Worm (Caenorhabditis elegans): ENCODE results near the gene gpa-8.

Gene gpa-8

DNA sequence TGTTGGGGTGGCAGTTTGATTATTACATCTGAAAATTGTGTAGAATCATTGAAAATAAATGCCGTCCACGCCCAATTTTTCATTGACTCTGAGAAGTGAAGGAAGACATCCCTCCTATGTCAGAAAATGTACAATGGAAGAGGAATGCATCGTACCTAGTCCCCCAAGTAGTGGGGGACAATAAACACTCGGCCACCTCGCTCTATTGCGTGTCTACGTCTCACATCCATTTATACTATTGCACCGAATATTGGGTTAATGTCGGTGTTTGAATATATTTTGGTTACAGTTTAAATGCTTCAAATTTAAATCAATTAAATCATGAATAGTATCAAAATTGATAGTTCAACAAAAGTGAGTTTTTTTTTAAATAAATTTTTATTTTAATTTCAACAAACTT lies 9.4 kb upstream of the gpa-8 start, which contains the start of gene lin-25:
Gene lin-25, plus strand, starts transcription at position 290 of the 400 bp plus-strand sequence.
- TF ChIP-seq unc-42 (tag; optimal IDR thresholded peaks at IDR 0.05), result peak; percentile 50
- no peak for TF ChIP-seq nhr-232 (tag; optimal IDR thresholded peaks at IDR 0.05)
- TF ChIP-seq ceh-19 (GFP tag; optimal IDR thresholded peaks at IDR 0.05), result no peak
- peak; percentile 43 for TF ChIP-seq tbx-2 (tag; optimal IDR thresholded peaks at IDR 0.05)
- TF ChIP-seq F13H6.1 (tag; optimal IDR thresholded peaks at IDR 0.05), result no peak
- TF ChIP-seq ceh-24 (tag; optimal IDR thresholded peaks at IDR 0.05), result no peak
- TF ChIP-seq ceh-34 (tag; optimal IDR thresholded peaks at IDR 0.05), result no peak
- peak; percentile 6 for TF ChIP-seq nfya-1 (tag; optimal IDR thresholded peaks at IDR 0.05)
- peak; percentile 67 for TF ChIP-seq ceh-31 (tag; optimal IDR thresholded peaks at IDR 0.05)
- no peak for TF ChIP-seq sdc-2 (tag; optimal IDR thresholded peaks at IDR 0.05)
- no peak for TF ChIP-seq hlh-30 (tag; optimal IDR thresholded peaks at IDR 0.05; ENCODE audit: insufficient read depth)
- TF ChIP-seq pag-3 (tag; optimal IDR thresholded peaks at IDR 0.05; ENCODE audit: borderline replicate concordance), result no peak
- TF ChIP-seq ceh-9 (tag; optimal IDR thresholded peaks at IDR 0.05), result no peak
- peak; percentile 41 for TF ChIP-seq ets-4 (tag; optimal IDR thresholded peaks at IDR 0.05)
- TF ChIP-seq ceh-2 (tag; optimal IDR thresholded peaks at IDR 0.05), result peak; percentile 57
- TF ChIP-seq hlh-15 (tag; optimal IDR thresholded peaks at IDR 0.05), result no peak

- TF ChIP-seq elt-2 (tag; optimal IDR thresholded peaks at IDR 0.05), result no peak
- no peak for TF ChIP-seq dmd-4 (tag; optimal IDR thresholded peaks at IDR 0.05; ENCODE audit: borderline replicate concordance)
- no peak for TF ChIP-seq ceh-6 (GFP tag; optimal IDR thresholded peaks at IDR 0.05)
- TF ChIP-seq ceh-24 (tag; optimal IDR thresholded peaks at IDR 0.05), result no peak
These were observed 8.9 kb upstream of the gpa-8 start, which contains the start of gene gpa-9 for ce11 chrV:12649213-12649612. Gene gpa-9 (minus strand): TSS chrV:12649313.

DNA sequence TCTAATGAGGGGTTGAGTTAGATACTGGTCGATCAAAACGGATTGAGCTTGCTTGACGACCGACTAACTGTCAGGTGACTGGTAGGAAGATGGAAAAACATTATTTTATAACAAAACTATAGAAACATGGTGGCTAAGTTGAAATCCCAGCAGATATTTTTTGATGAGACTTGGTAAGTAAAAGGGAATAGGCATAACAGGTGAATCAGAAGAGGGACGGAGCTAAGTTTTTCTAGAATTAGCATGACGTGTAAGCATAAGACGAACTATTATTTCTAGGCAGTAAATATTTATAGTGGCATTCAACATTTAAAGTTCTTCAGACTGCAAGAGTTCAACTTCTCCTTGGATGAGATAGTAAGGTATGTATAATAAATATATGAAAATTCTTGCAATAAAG lies 4.2 kb upstream of the gpa-8 start, which contains the start of gene F56H9.8:
Gene F56H9.8, plus strand, starts transcription at position 301 of the 400 bp plus-strand sequence.
- TF ChIP-seq K09A11.1 (tag; optimal IDR thresholded peaks at IDR 0.05; ENCODE audit: insufficient read depth) (no peak), hlh-30 (tag; optimal IDR thresholded peaks at IDR 0.05; ENCODE audit: insufficient read depth) (no peak), ceh-14 (tag; optimal IDR thresholded peaks at IDR 0.05) (no peak)

DNA sequence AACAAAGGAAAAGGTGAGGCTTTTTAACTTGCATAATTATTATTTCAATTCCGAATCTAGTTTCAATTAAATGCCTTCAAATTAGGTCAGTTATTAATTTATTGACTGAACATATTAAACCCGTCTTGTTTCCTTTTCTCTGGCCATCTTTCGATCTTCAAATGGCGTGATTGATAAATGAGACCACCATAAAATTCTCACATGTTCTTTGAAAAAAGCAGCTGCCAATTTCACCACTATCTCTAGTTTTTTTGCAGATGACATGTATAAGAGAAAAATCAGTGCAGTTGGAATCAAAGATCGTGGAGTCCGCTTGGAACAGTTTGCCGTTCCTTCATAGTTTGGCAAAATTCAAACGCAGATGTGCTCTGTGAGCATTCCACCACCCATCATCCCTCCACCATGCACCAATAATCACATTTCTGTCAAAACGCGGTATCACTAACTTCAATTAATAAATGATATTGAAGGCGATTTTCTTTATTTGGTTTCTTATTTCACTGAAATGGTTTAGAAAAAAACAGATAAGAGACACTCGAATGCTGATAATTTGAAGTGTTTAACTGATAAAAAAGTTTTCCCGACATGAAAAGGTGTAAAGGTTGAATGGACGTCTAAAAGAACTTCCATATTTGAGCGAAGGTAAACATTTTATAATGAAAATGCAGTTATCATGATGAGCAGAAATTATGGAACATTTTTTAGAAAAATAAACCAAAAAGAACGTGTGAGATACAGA lies 2.4 kb downstream of the gpa-8 start:
- TF ChIP-seq K02D7.2 (tag; optimal IDR thresholded peaks at IDR 0.05) (no peak), rnt-1 (tag; optimal IDR thresholded peaks at IDR 0.05) (no peak), elt-2 (tag; optimal IDR thresholded peaks at IDR 0.05) (peak; percentile 62)

- no peak for TF ChIP-seq ceh-22 (tag; optimal IDR thresholded peaks at IDR 0.05)
- TF ChIP-seq hlh-8 (tag; optimal IDR thresholded peaks at IDR 0.05), result peak; percentile 55
- TF ChIP-seq ceh-14 (tag; optimal IDR thresholded peaks at IDR 0.05), result no peak
- no peak for TF ChIP-seq fkh-10 (GFP tag; optimal IDR thresholded peaks at IDR 0.05)
- TF ChIP-seq elt-2 (tag; optimal IDR thresholded peaks at IDR 0.05), result peak; percentile 66
- no peak for TF ChIP-seq dve-1 (tag; optimal IDR thresholded peaks at IDR 0.05)
- TF ChIP-seq K02D7.2 (tag; optimal IDR thresholded peaks at IDR 0.05), result no peak
- TF ChIP-seq ceh-48 (tag; optimal IDR thresholded peaks at IDR 0.05), result no peak
- TF ChIP-seq hlh-15 (tag; optimal IDR thresholded peaks at IDR 0.05), result no peak
- TF ChIP-seq hlh-6 (tag; optimal IDR thresholded peaks at IDR 0.05), result no peak
- peak; percentile 65 for TF ChIP-seq sox-2 (GFP tag; IDR thresholded peaks at IDR 0.05)
- no peak for TF ChIP-seq ceh-45 (GFP tag; IDR thresholded peaks at IDR 0.05)
- TF ChIP-seq pqm-1 (tag; optimal IDR thresholded peaks at IDR 0.05), result no peak
- TF ChIP-seq fax-1 (tag; optimal IDR thresholded peaks at IDR 0.05), result no peak
- no peak for TF ChIP-seq ceh-34 (tag; optimal IDR thresholded peaks at IDR 0.05)
- TF ChIP-seq ceh-2 (tag; optimal IDR thresholded peaks at IDR 0.05), result peak; percentile 48
- TF ChIP-seq nhr-11 (tag; optimal IDR thresholded peaks at IDR 0.05), result no peak
- peak; percentile 4 for TF ChIP-seq unc-55 (GFP tag; optimal IDR thresholded peaks at IDR 0.05)
- peak; percentile 65 for TF ChIP-seq tbx-2 (tag; optimal IDR thresholded peaks at IDR 0.05)
- no peak for TF ChIP-seq ref-2 (tag; optimal IDR thresholded peaks at IDR 0.05)
- TF ChIP-seq nfya-1 (tag; optimal IDR thresholded peaks at IDR 0.05), result peak; percentile 52
- TF ChIP-seq T23F11.4 (GFP tag; optimal IDR thresholded peaks at IDR 0.05), result no peak
- no peak for TF ChIP-seq lim-6 (tag; optimal IDR thresholded peaks at IDR 0.05)
- TF ChIP-seq fkh-6 (tag; optimal IDR thresholded peaks at IDR 0.05), result no peak
- no peak for TF ChIP-seq C38D4.7 (GFP tag; optimal IDR thresholded peaks at IDR 0.05)
- TF ChIP-seq ahr-1 (tag; optimal IDR thresholded peaks at IDR 0.05), result no peak
- TF ChIP-seq elt-4 (tag; optimal IDR thresholded peaks at IDR 0.05), result no peak
- no peak for TF ChIP-seq mec-3 (tag; optimal IDR thresholded peaks at IDR 0.05; ENCODE audit: borderline replicate concordance)
These were observed 3.0 kb downstream of the gpa-8 start, which contains the start of gene F56H9.2 for ce11 chrV:12637238-12637690. Gene F56H9.2 (plus strand): TSS chrV:12637663.

Measured in whole organism, late embryonic.